Fruit fly (Drosophila melanogaster) whole organism, embryonic: Measurements from ENCODE around the gene ens.
A peak's percentile ranks its signal among the peaks of the same experiment; 100 is the strongest.

Source experiments
- CG10979 ChIP-seq: fragments of 200-800 bp; sonication (Bioruptor generic); optimal IDR thresholded peaks from 2 replicates; lab custom pipeline; 2018; ENCODE audit warnings: missing biosample characterization, mild to moderate bottlenecking, missing genetic modification characterization, moderate library complexity
- CG11504 ChIP-seq: fragments of 200-800 bp; sonication (Bioruptor generic); optimal IDR thresholded peaks from 3 replicates; lab custom pipeline; 2019; ENCODE audit warnings: missing biosample characterization, mild to moderate bottlenecking, missing genetic modification characterization, moderate library complexity
- CG12391 ChIP-seq: fragments of 200-800 bp; sonication (Bioruptor generic); optimal IDR thresholded peaks from 3 replicates; lab custom pipeline; 2018; ENCODE audit warnings: missing biosample characterization, mild to moderate bottlenecking, missing genetic modification characterization, moderate library complexity
- CG12659 ChIP-seq: fragments of 200-800 bp; sonication (Bioruptor generic); optimal IDR thresholded peaks from 3 replicates; lab custom pipeline; 2017; ENCODE audit warnings: mild to moderate bottlenecking, missing biosample characterization, missing genetic modification reagents, missing genetic modification characterization
- CG13894 ChIP-seq: fragments of 200-800 bp; sonication (Bioruptor generic); optimal IDR thresholded peaks from 3 replicates; lab custom pipeline; 2018; ENCODE audit warnings: missing biosample characterization, mild to moderate bottlenecking, missing genetic modification characterization, moderate library complexity
- CG14965 ChIP-seq: fragments of 200-800 bp; sonication (Bioruptor generic); optimal IDR thresholded peaks from 2 replicates; lab custom pipeline; 2016; ENCODE audit warnings: missing biosample characterization, missing genetic modification characterization, borderline replicate concordance
- CG15269 ChIP-seq: fragments of 200-800 bp; sonication (Bioruptor generic); optimal IDR thresholded peaks from 2 replicates; lab custom pipeline; 2018; ENCODE audit warnings: missing biosample characterization, mild to moderate bottlenecking, missing genetic modification characterization, moderate library complexity
- CG1602 ChIP-seq: fragments of 200-800 bp; sonication (Bioruptor generic); optimal IDR thresholded peaks from 3 replicates; lab custom pipeline; 2016; ENCODE audit warnings: missing biosample characterization, missing genetic modification characterization
- CG17385 ChIP-seq: fragments of 200-800 bp; sonication (Bioruptor generic); optimal IDR thresholded peaks from 3 replicates; lab custom pipeline; 2018; ENCODE audit warnings: missing biosample characterization, mild to moderate bottlenecking, missing genetic modification characterization
- CG2120 ChIP-seq: fragments of 200-800 bp; sonication (Bioruptor generic); optimal IDR thresholded peaks from 3 replicates; lab custom pipeline; 2016; ENCODE audit warnings: missing biosample characterization, missing genetic modification characterization
- CG42726 ChIP-seq: fragments of 200-800 bp; sonication (Bioruptor generic); IDR thresholded peaks from 2 replicates; pipeline ENCODE4 v1.3.6; 2022; ENCODE audit warnings: missing biosample characterization, missing genetic modification characterization; ENCODE audit not compliant: partially characterized antibody
- CG43689 ChIP-seq: fragments of 200-800 bp; sonication (Bioruptor generic); IDR thresholded peaks from 2 replicates; pipeline ENCODE4 v1.3.6; 2022; ENCODE audit warnings: missing biosample characterization, missing genetic modification characterization
- CG6813 ChIP-seq: fragments of 200-800 bp; sonication (Bioruptor generic); optimal IDR thresholded peaks from 2 replicates; lab custom pipeline; 2017; ENCODE audit warnings: missing biosample characterization, missing genetic modification characterization, mild to moderate bottlenecking, moderate library complexity, missing genetic modification reagents
- CG7928 ChIP-seq: fragments of 200-800 bp; sonication (Bioruptor generic); optimal IDR thresholded peaks from 2 replicates; lab custom pipeline; 2017; ENCODE audit warnings: missing biosample characterization, mild to moderate bottlenecking, missing genetic modification characterization
- CG8388 ChIP-seq: fragments of 200-800 bp; sonication (Bioruptor generic); optimal IDR thresholded peaks from 2 replicates; lab custom pipeline; 2019; ENCODE audit warnings: missing biosample characterization, mild to moderate bottlenecking, missing genetic modification characterization, moderate library complexity
- CG9932 ChIP-seq: fragments of 200-800 bp; sonication (Bioruptor generic); IDR thresholded peaks from 2 replicates; pipeline ENCODE4 v1.3.6; 2022; ENCODE audit warnings: missing biosample characterization, missing genetic modification characterization
- D ChIP-seq, 2 experiments: fragments of 200-800 bp in 1 of 2; fragments of >200 bp in 1 of 2; sonication (Bioruptor generic) in 1 of 2; optimal IDR thresholded peaks; 2 replicates in 1 of 2; 3 replicates in 1 of 2; lab custom pipeline; 2017; ENCODE audit warnings: mild to moderate bottlenecking in 1 of 2, missing biosample characterization in 1 of 2, missing genetic modification characterization in 1 of 2, missing genetic modification reagents in 1 of 2
- D19A ChIP-seq: fragments of 200-800 bp; optimal IDR thresholded peaks from 3 replicates; lab custom pipeline; 2019; ENCODE audit warnings: missing biosample characterization, mild to moderate bottlenecking, missing genetic modification characterization, moderate library complexity
- Dp ChIP-seq: fragments of 200-800 bp; sonication (Bioruptor generic); optimal IDR thresholded peaks from 2 replicates; lab custom pipeline; 2018; ENCODE audit warnings: missing biosample characterization, mild to moderate bottlenecking, missing genetic modification characterization, moderate library complexity
- Elba2 ChIP-seq: fragments of 200-800 bp; sonication (Bioruptor generic); optimal IDR thresholded peaks from 3 replicates; lab custom pipeline; 2016; ENCODE audit warnings: missing biosample characterization, missing genetic modification characterization
- Hr51 ChIP-seq, 2 experiments: fragments of 200-800 bp; sonication (Bioruptor generic); optimal IDR thresholded peaks; 2 replicates in 1 of 2; 3 replicates in 1 of 2; lab custom pipeline; 2016 to 2018; ENCODE audit warnings: missing biosample characterization in 2 of 2, missing genetic modification characterization in 2 of 2, mild to moderate bottlenecking in 1 of 2, moderate library complexity in 1 of 2
- Mrtf ChIP-seq: fragments of 200-800 bp; sonication (Bioruptor generic); IDR thresholded peaks from 3 replicates; pipeline ENCODE4 v1.3.6; 2022; ENCODE audit warnings: missing biosample characterization, missing genetic modification characterization
- Oli ChIP-seq: fragments of 200-800 bp; sonication (Bioruptor generic); optimal IDR thresholded peaks from 2 replicates; lab custom pipeline; 2018; ENCODE audit warnings: missing biosample characterization, mild to moderate bottlenecking, missing genetic modification characterization, moderate library complexity
- Opbp ChIP-seq: fragments of 200-800 bp; sonication (Bioruptor generic); IDR thresholded peaks from 3 replicates; pipeline ENCODE4 v1.3.6; 2022; ENCODE audit warnings: missing biosample characterization, missing genetic modification characterization; ENCODE audit not compliant: partially characterized antibody
- Sox100B ChIP-seq: fragments of 200-800 bp; sonication (Bioruptor generic); optimal IDR thresholded peaks from 3 replicates; lab custom pipeline; 2018; ENCODE audit warnings: missing biosample characterization, mild to moderate bottlenecking, missing genetic modification characterization
- Sry-β ChIP-seq: fragments of 200-800 bp; sonication (Bioruptor generic); optimal IDR thresholded peaks from 2 replicates; lab custom pipeline; 2018; ENCODE audit warnings: missing biosample characterization, mild to moderate bottlenecking, missing genetic modification characterization, moderate library complexity
- Usf ChIP-seq: fragments of 200-800 bp; sonication (Bioruptor generic); optimal IDR thresholded peaks from 2 replicates; lab custom pipeline; 2017; ENCODE audit warnings: missing genotype, missing biosample characterization, missing genetic modification characterization
- Vsx1 ChIP-seq: fragments of 200-800 bp; sonication (Bioruptor generic); optimal IDR thresholded peaks from 2 replicates; lab custom pipeline; 2017; ENCODE audit warnings: missing biosample characterization, mild to moderate bottlenecking, missing genetic modification characterization, missing genetic modification reagents
- bigmax ChIP-seq: fragments of 200-800 bp; sonication (Bioruptor generic); optimal IDR thresholded peaks from 2 replicates; lab custom pipeline; 2018; ENCODE audit warnings: missing biosample characterization, mild to moderate bottlenecking, missing genetic modification characterization
- br ChIP-seq: fragments of >200 bp; optimal IDR thresholded peaks from 2 replicates; lab custom pipeline; 2017
- cad ChIP-seq: fragments of >200 bp; optimal IDR thresholded peaks from 2 replicates; lab custom pipeline; 2017; ENCODE audit warnings: missing biosample characterization, missing genetic modification characterization
- corto ChIP-seq: fragments of 200-800 bp; sonication (Bioruptor generic); optimal IDR thresholded peaks from 2 replicates; lab custom pipeline; 2016; ENCODE audit warnings: missing biosample characterization, mild to moderate bottlenecking, missing genetic modification characterization, moderate library complexity
- dmrt11E ChIP-seq: fragments of 200-800 bp; sonication (Bioruptor generic); optimal IDR thresholded peaks from 3 replicates; lab custom pipeline; 2018; ENCODE audit warnings: missing biosample characterization, mild to moderate bottlenecking, missing genetic modification characterization, moderate library complexity
- eve ChIP-seq, 2 experiments: fragments of >200 bp; optimal IDR thresholded peaks; 2 replicates each; lab custom pipeline; 2017; ENCODE audit warnings: missing biosample characterization in 2 of 2, missing genetic modification characterization in 2 of 2
- gsb ChIP-seq: fragments of 200-800 bp; sonication (Bioruptor generic); IDR thresholded peaks from 2 replicates; pipeline ENCODE4 v1.3.6; 2022; ENCODE audit warnings: missing biosample characterization, missing genetic modification characterization
- hb ChIP-seq: fragments of 200-800 bp; sonication (Bioruptor generic); IDR thresholded peaks from 3 replicates; pipeline ENCODE4 v1.3.6; 2022; ENCODE audit warnings: missing biosample characterization, missing genetic modification characterization; ENCODE audit not compliant: partially characterized antibody
- hbn ChIP-seq: fragments of 200-800 bp; sonication (Bioruptor generic); IDR thresholded peaks from 2 replicates; pipeline ENCODE4 v1.3.6; 2022; ENCODE audit warnings: missing biosample characterization, missing genetic modification characterization; ENCODE audit not compliant: partially characterized antibody
- hkb ChIP-seq, 2 experiments: fragments of 200-800 bp in 1 of 2; fragments of >200 bp in 1 of 2; sonication (Bioruptor generic) in 1 of 2; IDR thresholded peaks in 1 of 2; optimal IDR thresholded peaks in 1 of 2; 2 replicates each; pipeline versions ENCODE4 v1.3.6 to Lab custom; 2017 to 2022; ENCODE audit warnings: missing biosample characterization in 1 of 2, missing genetic modification characterization in 1 of 2
- knrl ChIP-seq: fragments of 200-800 bp; sonication (Bioruptor generic); IDR thresholded peaks from 3 replicates; pipeline ENCODE4 v1.3.6; 2022; ENCODE audit warnings: missing biosample characterization, missing genetic modification characterization; ENCODE audit not compliant: partially characterized antibody
- nmo ChIP-seq: fragments of 200-800 bp; sonication (Bioruptor generic); optimal IDR thresholded peaks from 2 replicates; lab custom pipeline; 2018; ENCODE audit warnings: missing biosample characterization, mild to moderate bottlenecking, missing genetic modification characterization, moderate library complexity
- oc ChIP-seq: fragments of 200-800 bp; sonication (Bioruptor generic); optimal IDR thresholded peaks from 2 replicates; lab custom pipeline; 2018; ENCODE audit warnings: missing biosample characterization, mild to moderate bottlenecking, missing genetic modification characterization, moderate library complexity
- pb ChIP-seq: fragments of 200-800 bp; sonication (Bioruptor generic); optimal IDR thresholded peaks from 3 replicates; lab custom pipeline; 2016; ENCODE audit warnings: missing biosample characterization, missing genetic modification characterization
- phol ChIP-seq: fragments of 200-800 bp; sonication (Bioruptor generic); optimal IDR thresholded peaks from 3 replicates; lab custom pipeline; 2018; ENCODE audit warnings: missing biosample characterization, mild to moderate bottlenecking, missing genetic modification characterization, moderate library complexity
- pita ChIP-seq: fragments of 200-800 bp; sonication (Bioruptor generic); optimal IDR thresholded peaks from 2 replicates; lab custom pipeline; 2017; ENCODE audit warnings: missing biosample characterization, mild to moderate bottlenecking, missing genetic modification characterization
- psq ChIP-seq: fragments of 200-800 bp; sonication (Bioruptor generic); optimal IDR thresholded peaks from 2 replicates; lab custom pipeline; 2017; ENCODE audit warnings: missing biosample characterization, missing genetic modification characterization
- sens ChIP-seq: fragments of 200-800 bp; sonication (Bioruptor generic); peaks from one replicate; lab custom pipeline; 2016; ENCODE audit warnings: missing biosample characterization, missing genetic modification characterization
- so ChIP-seq: fragments of 200-800 bp; sonication (Bioruptor generic); IDR thresholded peaks from 3 replicates; pipeline ENCODE4 v1.3.6; 2022; ENCODE audit warnings: missing biosample characterization, missing genetic modification characterization
- tin ChIP-seq: fragments of 200-800 bp; sonication (Bioruptor generic); optimal IDR thresholded peaks from 3 replicates; lab custom pipeline; 2016; ENCODE audit warnings: missing biosample characterization, missing genetic modification characterization
- toy ChIP-seq: fragments of 200-800 bp; sonication (Bioruptor generic); IDR thresholded peaks from 2 replicates; pipeline ENCODE4 v1.3.6; 2022; ENCODE audit warnings: missing biosample characterization, missing genetic modification characterization
- wor ChIP-seq: fragments of 200-800 bp; sonication (Bioruptor generic); IDR thresholded peaks from 2 replicates; pipeline ENCODE4 v1.3.6; 2022; ENCODE audit warnings: missing biosample characterization, missing genetic modification characterization

The ens gene

dm6 chr3L:4080278-4080677, 54.1 kb downstream of the ens start (continued):
- no peak for TF ChIP-seq so
- TF ChIP-seq wor = no peak
- no peak for TF ChIP-seq corto (GFP tag; lab: Kevin White, UChicago)
- TF ChIP-seq CG2120 (GFP tag; lab: Kevin White, UChicago) = no peak
- no peak for TF ChIP-seq hb
- no peak for TF ChIP-seq CG13894
- no peak for TF ChIP-seq Opbp (GFP tag; lab: Robert Waterston, UW)
- peak; percentile 8 for TF ChIP-seq CG12391 (tag; lab: Kevin White, UChicago)
- no peak for TF ChIP-seq CG7928
- peak; percentile 83 for TF ChIP-seq sens (GFP tag; lab: Kevin White, UChicago)
- no peak for TF ChIP-seq oc (tag; lab: Kevin White, UChicago)
- peak; percentile 52 for TF ChIP-seq CG11504 (tag; lab: Kevin White, UChicago)
- no peak for TF ChIP-seq CG12659
- TF ChIP-seq br = no peak
- TF ChIP-seq pb (GFP tag; lab: Kevin White, UChicago) = no peak
- TF ChIP-seq CG8388 (GFP tag; lab: Kevin White, UChicago) = peak; percentile 16
- TF ChIP-seq hkb (optimal IDR thresholded peaks at IDR 0.05; lab: Kevin White, UChicago) = no peak
- no peak for TF ChIP-seq hkb (GFP tag; IDR thresholded peaks at IDR 0.05; lab: Robert Waterston, UW)
- TF ChIP-seq CG43689 (GFP tag; lab: Robert Waterston, UW) = no peak
- no peak for TF ChIP-seq pita
- peak; percentile 35 for TF ChIP-seq nmo
- TF ChIP-seq tin (GFP tag; lab: Kevin White, UChicago) = peak; percentile 4
- TF ChIP-seq eve (GFP tag; optimal IDR thresholded peaks at IDR 0.05; lab: Kevin White, UChicago) = no peak
- TF ChIP-seq Sox100B (GFP tag; lab: Kevin White, UChicago) = peak; percentile 20
- peak; percentile 30 for TF ChIP-seq phol
- no peak for TF ChIP-seq Hr51 (GFP tag; optimal IDR thresholded peaks at IDR 0.05; lab: Kevin White, UChicago)
- no peak for TF ChIP-seq D (optimal IDR thresholded peaks at IDR 0.05; lab: Kevin White, UChicago)
- peak; percentile 6 for TF ChIP-seq D (GFP tag; optimal IDR thresholded peaks at IDR 0.05; lab: Kevin White, UChicago)
- TF ChIP-seq CG15269 (tag; lab: Kevin White, UChicago) = no peak
- TF ChIP-seq CG6813 (GFP tag; lab: Kevin White, UChicago) = no peak
- TF ChIP-seq gsb (GFP tag; lab: Robert Waterston, UW) = no peak
- TF ChIP-seq dmrt11E (tag; lab: Kevin White, UChicago) = no peak
- no peak for TF ChIP-seq Oli (tag; lab: Kevin White, UChicago)
- TF ChIP-seq hbn (GFP tag; lab: Robert Waterston, UW) = no peak
- no peak for TF ChIP-seq cad (GFP tag; lab: Kevin White, UChicago)
- no peak for TF ChIP-seq Sry-β (GFP tag; lab: Kevin White, UChicago)
- peak; percentile 0 for TF ChIP-seq D19A
- TF ChIP-seq Usf (GFP tag; lab: Kevin White, UChicago) = no peak
- TF ChIP-seq toy (GFP tag; lab: Robert Waterston, UW) = no peak
- TF ChIP-seq Dp = no peak
- TF ChIP-seq Mrtf = no peak
- no peak for TF ChIP-seq Elba2
- TF ChIP-seq knrl (GFP tag; lab: Robert Waterston, UW) = no peak
- peak; percentile 47 for TF ChIP-seq CG10979
- TF ChIP-seq CG14965 (GFP tag; lab: Kevin White, UChicago) = no peak
- no peak for TF ChIP-seq CG1602 (GFP tag; lab: Kevin White, UChicago)
- no peak for TF ChIP-seq bigmax (GFP tag; lab: Kevin White, UChicago)
- TF ChIP-seq CG17385 (GFP tag; lab: Kevin White, UChicago) = no peak
- TF ChIP-seq Vsx1 (GFP tag; lab: Kevin White, UChicago) = no peak
- no peak for TF ChIP-seq psq (GFP tag; lab: Kevin White, UChicago)
- TF ChIP-seq CG42726 (GFP tag; lab: Robert Waterston, UW) = no peak
- no peak for TF ChIP-seq CG9932 (GFP tag; lab: Robert Waterston, UW)
